Fruit fly (Drosophila melanogaster): ENCODE data around the gene Agpat2.

The Agpat2 gene

DNA sequence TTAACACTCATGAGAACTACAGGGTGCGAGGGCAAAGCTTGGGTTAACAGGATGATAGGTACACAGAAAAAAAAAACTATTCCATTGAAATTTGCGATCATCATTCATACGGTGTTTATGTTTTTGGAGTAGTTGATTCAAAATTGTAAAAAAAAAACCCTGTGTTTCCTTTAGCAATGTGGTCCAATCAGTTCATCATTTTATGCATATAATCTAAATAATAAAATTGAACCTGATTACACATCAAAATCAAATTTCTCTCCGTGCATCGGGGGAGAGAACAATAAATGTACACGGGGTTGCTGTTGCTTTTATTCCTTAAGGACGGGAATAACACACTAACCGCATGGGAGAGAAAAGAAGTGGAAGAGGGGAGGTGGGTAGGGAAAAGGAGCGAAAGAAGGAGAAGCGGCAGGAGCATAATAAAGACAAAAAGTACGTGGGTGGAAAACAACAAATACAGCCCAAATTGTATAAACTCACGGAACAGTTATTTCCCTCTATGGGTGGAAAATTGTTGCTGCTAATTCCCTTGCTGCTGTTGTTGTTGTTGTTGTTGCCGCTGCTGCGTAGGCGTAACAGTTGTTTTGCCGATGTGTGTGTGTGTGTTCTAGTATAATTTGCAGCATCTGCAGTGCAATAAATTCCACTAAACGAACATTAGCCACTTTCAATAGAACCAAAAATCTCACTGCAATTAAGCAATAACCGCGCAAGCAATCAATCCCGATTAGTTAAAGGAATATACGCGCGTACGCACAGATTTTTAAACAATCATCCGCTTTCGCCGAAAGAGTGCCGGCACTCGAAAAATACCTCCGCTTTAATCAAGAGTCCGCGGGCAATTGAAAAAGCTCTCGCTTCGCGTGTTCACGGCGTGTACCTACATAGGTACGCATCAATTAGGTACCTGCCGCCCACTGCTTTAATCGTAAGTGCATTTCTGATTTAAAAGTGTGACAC, at the start of gene Agpat2:
Gene Agpat2, minus strand, starts transcription at position 851 of the 963 bp plus-strand sequence.
- TF ChIP-seq CG17801 (GFP tag; optimal IDR thresholded peaks at IDR 0.05; ENCODE audit: partially characterized antibody) = no peak

dm6 chr2L:8511723-8512122, 47.9 kb upstream of the Agpat2 start, which contains the start of gene CG13096:
Gene CG13096 (minus strand): TSS chr2L:8511866.
- TF ChIP-seq CG17801 (GFP tag; optimal IDR thresholded peaks at IDR 0.05; ENCODE audit: partially characterized antibody) = no peak

dm6 chr2L:8506729-8507128, 42.9 kb upstream of the Agpat2 start, which contains the start of gene Dh31:
Gene Dh31 (minus strand): TSS chr2L:8506845.
- no peak for TF ChIP-seq CG17801 (GFP tag; optimal IDR thresholded peaks at IDR 0.05; ENCODE audit: partially characterized antibody)

DNA sequence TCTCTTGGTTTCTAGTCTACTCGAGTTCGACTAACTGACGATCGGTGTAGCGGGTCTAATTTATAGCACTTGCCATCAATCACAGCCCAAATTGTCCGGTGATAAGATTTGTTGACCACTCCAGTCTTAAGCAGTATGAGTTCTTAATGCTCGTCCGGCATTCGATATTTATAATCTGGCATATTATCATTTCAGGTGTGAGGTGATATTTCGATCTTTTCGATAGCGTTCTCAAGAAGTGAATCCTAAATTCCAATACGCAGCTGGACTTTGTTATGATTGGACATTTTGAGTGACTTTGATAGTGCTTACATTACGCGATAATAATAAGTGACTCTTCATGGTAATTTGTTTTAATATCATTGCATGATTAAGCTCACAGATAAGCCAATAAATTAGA, 32.5 kb upstream of the Agpat2 start, which contains the start of gene Bace:
Gene Bace, minus strand, starts transcription at position 39 of the 400 bp plus-strand sequence.
- no peak for TF ChIP-seq CG17801 (GFP tag; optimal IDR thresholded peaks at IDR 0.05; ENCODE audit: partially characterized antibody)

dm6 chr2L:8490439-8490838, 26.6 kb upstream of the Agpat2 start, which contains the start of gene CG43400:
Gene CG43400 (plus strand): TSS chr2L:8490739.
- TF ChIP-seq CG17801 (GFP tag; optimal IDR thresholded peaks at IDR 0.05; ENCODE audit: partially characterized antibody) = no peak

- peak; percentile 44 for TF ChIP-seq CG17801 (GFP tag; optimal IDR thresholded peaks at IDR 0.05; ENCODE audit: partially characterized antibody)
Measured at dm6 chr2L:8488735-8489134, 24.9 kb upstream of the Agpat2 start, which contains the start of gene CG13088. Gene CG13088 (plus strand): TSS chr2L:8488981.

- peak; percentile 60 for TF ChIP-seq CG17801 (GFP tag; optimal IDR thresholded peaks at IDR 0.05; ENCODE audit: partially characterized antibody)
Measured at dm6 chr2L:8485562-8485961, 21.8 kb upstream of the Agpat2 start.

dm6 chr2L:8481623-8482424, 18.0 kb upstream of the Agpat2 start, which contains the start of gene CG43796:
Gene CG43796 (plus strand): TSS chr2L:8482374.
- no peak for TF ChIP-seq CG17801 (GFP tag; optimal IDR thresholded peaks at IDR 0.05; ENCODE audit: partially characterized antibody)

dm6 chr2L:8480825-8481224, 17.0 kb upstream of the Agpat2 start:
- no peak for TF ChIP-seq CG17801 (GFP tag; optimal IDR thresholded peaks at IDR 0.05; ENCODE audit: partially characterized antibody)

dm6 chr2L:8478911-8479706, 15.3 kb upstream of the Agpat2 start:
- TF ChIP-seq CG17801 (GFP tag; optimal IDR thresholded peaks at IDR 0.05; ENCODE audit: partially characterized antibody) = no peak

DNA sequence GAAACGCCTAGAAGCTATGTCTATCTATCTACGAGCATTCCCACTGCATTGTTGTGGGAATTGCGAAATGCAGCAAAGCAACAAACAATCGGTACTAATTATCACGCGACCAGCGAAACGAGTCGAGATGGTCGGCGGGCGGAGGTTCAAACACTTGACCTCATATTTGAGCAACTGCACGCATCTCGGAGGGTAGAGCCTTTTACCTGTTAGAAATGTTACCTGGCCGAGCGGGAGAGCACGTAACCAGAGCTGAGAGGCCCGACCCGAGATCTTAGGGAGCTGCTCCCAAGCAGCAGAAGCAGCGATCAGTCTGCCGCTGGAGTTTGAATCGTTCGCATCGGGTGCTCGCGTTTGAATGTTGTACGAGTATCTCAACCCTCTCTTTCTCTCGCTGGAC, 14.6 kb upstream of the Agpat2 start:
- no peak for TF ChIP-seq CG17801 (GFP tag; optimal IDR thresholded peaks at IDR 0.05; ENCODE audit: partially characterized antibody)

- TF ChIP-seq CG17801 (GFP tag; optimal IDR thresholded peaks at IDR 0.05; ENCODE audit: partially characterized antibody) = no peak
Measured at dm6 chr2L:8477971-8478370, 14.2 kb upstream of the Agpat2 start.

DNA sequence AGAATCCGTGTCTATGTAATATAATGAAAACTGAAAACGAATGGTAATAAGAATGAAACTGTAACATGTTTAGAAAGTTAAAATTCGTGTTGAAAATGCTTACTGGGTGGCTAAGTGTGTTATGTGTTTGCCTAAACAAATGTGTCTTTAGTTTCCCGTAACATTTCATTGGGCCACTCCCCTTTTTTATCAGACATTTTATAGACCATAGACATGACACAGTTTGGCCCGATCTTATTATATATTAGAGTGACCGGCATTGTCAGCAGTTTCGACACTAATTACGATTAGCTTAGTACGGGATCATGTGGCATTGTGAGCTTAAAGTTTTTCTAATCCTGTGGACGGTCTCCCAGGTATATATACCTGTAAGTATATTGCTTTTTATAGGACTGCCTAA, 13.3 kb upstream of the Agpat2 start, which contains the start of gene CheA29a:
Gene CheA29a, plus strand, starts transcription at position 301 of the 400 bp plus-strand sequence.
- no peak for TF ChIP-seq CG17801 (GFP tag; optimal IDR thresholded peaks at IDR 0.05; ENCODE audit: partially characterized antibody)

- no peak for TF ChIP-seq CG17801 (GFP tag; optimal IDR thresholded peaks at IDR 0.05; ENCODE audit: partially characterized antibody)
Measured at dm6 chr2L:8473448-8473847, 9.7 kb upstream of the Agpat2 start.

Data from ovary, adult (tissue).